Worm (Caenorhabditis elegans): Measurements from ENCODE around the gene pcs-1.
A peak's percentile ranks its signal among the peaks of the same experiment; 100 is the strongest.

pcs-1 gene

DNA sequence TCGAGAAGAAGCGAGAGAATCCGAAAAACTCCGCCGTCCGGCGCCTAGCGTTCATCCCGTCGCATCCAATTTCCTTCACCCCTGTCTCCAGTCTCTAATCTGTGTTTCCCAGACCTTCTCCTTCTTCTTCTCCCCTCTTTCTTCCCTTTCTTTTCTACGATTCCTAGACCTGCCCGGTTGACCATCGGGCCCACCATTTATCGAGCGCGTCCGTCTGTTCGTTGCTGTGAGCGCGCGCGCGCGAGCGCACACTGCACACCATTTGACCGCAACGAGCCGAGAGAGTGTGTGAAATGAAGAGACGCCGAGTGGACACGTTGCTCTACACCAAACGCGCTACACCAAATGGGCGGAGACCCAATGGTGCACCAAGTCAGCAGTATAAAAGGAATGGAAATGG, 40.4 kb downstream of the pcs-1 start (continued):
- no peak for TF ChIP-seq hlh-26 (GFP tag; conservative IDR thresholded peaks at IDR 0.05)
- TF ChIP-seq madf-6 (GFP tag; IDR thresholded peaks at IDR 0.05), result peak; percentile 98
- TF ChIP-seq ets-4 (GFP tag; optimal IDR thresholded peaks at IDR 0.05), result no peak
- no peak for TF ChIP-seq unc-62 (GFP tag; optimal IDR thresholded peaks at IDR 0.05)
- TF ChIP-seq lsy-27 (tag; optimal IDR thresholded peaks at IDR 0.05; ENCODE audit: borderline replicate concordance, insufficient read depth), result no peak
- TF ChIP-seq pbrm-1 (GFP tag; IDR thresholded peaks at IDR 0.05), result peak; percentile 75; the same call in 1 of the 2 replicates
- no peak for TF ChIP-seq Y79H2A.3 (GFP tag; conservative IDR thresholded peaks at IDR 0.05)
- TF ChIP-seq athp-1 (tag; optimal IDR thresholded peaks at IDR 0.05), result peak; percentile 40
- no peak for TF ChIP-seq rec-8 (tag; optimal IDR thresholded peaks at IDR 0.05)
- peak; percentile 79; the same call in 1 of the 2 replicates for TF ChIP-seq lir-1 (GFP tag; conservative IDR thresholded peaks at IDR 0.05)
- TF ChIP-seq B0336.3 (GFP tag; IDR thresholded peaks at IDR 0.05), result peak; percentile 71
- TF ChIP-seq madf-8 (GFP tag; conservative IDR thresholded peaks at IDR 0.05), result peak; percentile 98
- no peak for TF ChIP-seq T07F8.4 (tag; optimal IDR thresholded peaks at IDR 0.05)
- peak; percentile 72 for TF ChIP-seq unc-130 (GFP tag; optimal IDR thresholded peaks at IDR 0.05)
- TF ChIP-seq ceh-58 (GFP tag; IDR thresholded peaks at IDR 0.05), result 0 out of 2 replicates have a peak, but pooled peaks have one; percentile 20
- 0 out of 2 replicates have a peak, but pooled peaks have one; percentile 54 for TF ChIP-seq attf-6 (GFP tag; IDR thresholded peaks at IDR 0.05)
- no peak for TF ChIP-seq ztf-6 (GFP tag; IDR thresholded peaks at IDR 0.05)
- peak; percentile 28; the same call in 1 of the 2 replicates for TF ChIP-seq B0019.2 (GFP tag; conservative IDR thresholded peaks at IDR 0.05)
- peak; percentile 78; the same call in 1 of the 2 replicates for TF ChIP-seq F37B4.10 (GFP tag; IDR thresholded peaks at IDR 0.05)
- TF ChIP-seq dpl-1 (GFP tag; optimal IDR thresholded peaks at IDR 0.05), result peak; percentile 88
- TF ChIP-seq let-607 (tag; optimal IDR thresholded peaks at IDR 0.05), result no peak
- no peak for TF ChIP-seq repo-1 (tag; optimal IDR thresholded peaks at IDR 0.05)
- TF ChIP-seq cebp-1 (GFP tag; IDR thresholded peaks at IDR 0.05), result 0 out of 2 replicates have a peak, but pooled peaks have one; percentile 27
- no peak for TF ChIP-seq cebp-1 (tag; optimal IDR thresholded peaks at IDR 0.05)
- TF ChIP-seq T26A5.8 (tag; optimal IDR thresholded peaks at IDR 0.05), result no peak
- TF ChIP-seq pha-4 (tag; optimal IDR thresholded peaks at IDR 0.05), result no peak
- no peak for TF ChIP-seq lin-40 (tag; optimal IDR thresholded peaks at IDR 0.05)
- peak; percentile 81; the same call in 1 of the 2 replicates for TF ChIP-seq bed-2 (GFP tag; IDR thresholded peaks at IDR 0.05)

DNA sequence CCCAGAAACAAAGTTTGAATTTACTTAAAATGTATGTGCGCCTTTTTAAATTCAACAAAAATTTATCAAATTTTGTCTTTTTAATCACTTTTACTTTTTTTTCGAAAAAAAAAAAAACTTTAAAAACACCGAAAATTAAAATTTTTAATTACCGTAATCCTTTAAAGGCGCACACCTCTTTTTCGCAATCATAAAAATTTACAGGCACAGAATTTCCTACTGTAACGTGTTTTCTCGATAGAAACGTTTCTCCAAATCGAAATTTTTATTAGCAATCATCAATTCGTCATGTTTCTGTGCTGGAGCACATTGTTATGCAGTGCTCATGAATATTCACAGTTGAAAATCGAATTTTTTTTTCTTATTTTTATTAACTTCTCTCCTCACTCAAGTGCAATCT, 41.0 kb downstream of the pcs-1 start:
- no peak for TF ChIP-seq F55B11.4 (tag; optimal IDR thresholded peaks at IDR 0.05; ENCODE audit: borderline replicate concordance, insufficient read depth)
- TF ChIP-seq zim-3 (tag; optimal IDR thresholded peaks at IDR 0.05), result no peak
- no peak for TF ChIP-seq dpff-1 (tag; optimal IDR thresholded peaks at IDR 0.05)
- TF ChIP-seq fkh-3 (tag; optimal IDR thresholded peaks at IDR 0.05), result no peak
- TF ChIP-seq madf-6 (GFP tag; IDR thresholded peaks at IDR 0.05), result peak; percentile 92
- TF ChIP-seq Y67H2A.10 (GFP tag; conservative IDR thresholded peaks at IDR 0.05), result no peak
- TF ChIP-seq D2030.7 (GFP tag; IDR thresholded peaks at IDR 0.05), result 0 out of 2 replicates have a peak, but pooled peaks have one; percentile 28
- no peak for TF ChIP-seq ztf-18 (tag; optimal IDR thresholded peaks at IDR 0.05)
- TF ChIP-seq xnd-1 (tag; optimal IDR thresholded peaks at IDR 0.05), result peak; percentile 72
- TF ChIP-seq hsf-1 (GFP tag; IDR thresholded peaks at IDR 0.05), result no peak
- no peak for TF ChIP-seq hmg-20 (GFP tag; IDR thresholded peaks at IDR 0.05)
- TF ChIP-seq tlf-1 (GFP tag; optimal IDR thresholded peaks at IDR 0.05), result no peak
- TF ChIP-seq madf-8 (GFP tag; conservative IDR thresholded peaks at IDR 0.05), result peak; percentile 93
- no peak for TF ChIP-seq let-607 (tag; optimal IDR thresholded peaks at IDR 0.05)
- peak; percentile 81 for TF ChIP-seq lsl-1 (GFP tag; optimal IDR thresholded peaks at IDR 0.05)
- TF ChIP-seq F33H1.4 (GFP tag; IDR thresholded peaks at IDR 0.05), result peak; percentile 31; the same call in 1 of the 2 replicates
